Worm (Caenorhabditis elegans) whole organism, late embryonic: ENCODE measurements around the gene Y37H2A.18.

Source experiments
- C38D4.7 ChIP-seq: fragments of 200-800 bp; sonication (Bioruptor generic); optimal IDR thresholded peaks from 2 replicates; lab custom pipeline; 2018; ENCODE audit warnings: mild to moderate bottlenecking, missing genetic modification characterization, moderate library complexity, missing compliant biosample characterization
- F13H6.1 ChIP-seq: sonication (generic microtip); optimal IDR thresholded peaks from 2 replicates; lab custom pipeline; 2016; ENCODE audit warnings: missing genetic modification characterization, missing compliant biosample characterization
- T23F11.4 ChIP-seq: fragments of 200-800 bp; sonication (Bioruptor generic); optimal IDR thresholded peaks from 2 replicates; lab custom pipeline; 2018; ENCODE audit warnings: mild to moderate bottlenecking, missing genetic modification characterization, missing compliant biosample characterization
- ceh-14 ChIP-seq: sonication (generic microtip); optimal IDR thresholded peaks from 2 replicates; lab custom pipeline; 2016; ENCODE audit warnings: missing genotype, missing genetic modification characterization, missing compliant biosample characterization
- ceh-19 ChIP-seq: fragments of 200-800 bp; sonication (Bioruptor generic); optimal IDR thresholded peaks from 2 replicates; lab custom pipeline; 2018; ENCODE audit warnings: mild to moderate bottlenecking, missing genetic modification characterization, missing compliant biosample characterization
- ceh-30 ChIP-seq: fragments of 150-350 bp; optimal IDR thresholded peaks from 2 replicates; lab custom pipeline; 2014; ENCODE audit warnings: missing biosample characterization, missing genetic modification characterization
- ceh-45 ChIP-seq: fragments of 200-800 bp; sonication (Bioruptor generic); IDR thresholded peaks from 2 replicates; pipeline ENCODE4 v1.3.6; 2022; ENCODE audit warnings: missing genetic modification reagents, missing genetic modification characterization, missing compliant biosample characterization
- ceh-48 ChIP-seq: sonication (generic microtip); optimal IDR thresholded peaks from 2 replicates; lab custom pipeline; 2016; ENCODE audit warnings: missing genetic modification characterization, inconsistent platforms, missing compliant biosample characterization
- ceh-6 ChIP-seq: fragments of 200-800 bp; sonication (Bioruptor generic); optimal IDR thresholded peaks from 2 replicates; lab custom pipeline; 2018; ENCODE audit warnings: mild to moderate bottlenecking, missing genetic modification characterization, missing compliant biosample characterization
- ceh-9 ChIP-seq: sonication (generic microtip); optimal IDR thresholded peaks from 2 replicates; lab custom pipeline; 2016; ENCODE audit warnings: mild to moderate bottlenecking, missing genetic modification characterization, inconsistent platforms, missing compliant biosample characterization
- che-1 ChIP-seq: sonication (generic microtip); optimal IDR thresholded peaks from 2 replicates; lab custom pipeline; 2016; ENCODE audit warnings: mild to moderate bottlenecking, missing genetic modification characterization, missing compliant biosample characterization
- fkh-10 ChIP-seq: fragments of 150-350 bp; optimal IDR thresholded peaks from 2 replicates; lab custom pipeline; 2014; ENCODE audit warnings: missing biosample characterization, missing genetic modification reagents, missing genetic modification characterization
- fkh-6 ChIP-seq: sonication (generic microtip); optimal IDR thresholded peaks from 2 replicates; lab custom pipeline; 2016; ENCODE audit warnings: missing genetic modification characterization, missing compliant biosample characterization
- gmeb-2 ChIP-seq: sonication (generic microtip); optimal IDR thresholded peaks from 2 replicates; lab custom pipeline; 2016; ENCODE audit warnings: missing genetic modification characterization, inconsistent platforms, missing compliant biosample characterization
- hlh-15 ChIP-seq: sonication (generic microtip); optimal IDR thresholded peaks from 2 replicates; lab custom pipeline; 2016; ENCODE audit warnings: missing genetic modification characterization, missing compliant biosample characterization
- hlh-30 ChIP-seq: sonication (generic microtip); optimal IDR thresholded peaks from 2 replicates; lab custom pipeline; 2017; ENCODE audit warnings: antibody characterized with exemption, missing genetic modification characterization, missing compliant biosample characterization; ENCODE audit not compliant: insufficient read depth
- hlh-8 ChIP-seq: sonication (generic microtip); optimal IDR thresholded peaks from 2 replicates; lab custom pipeline; 2016; ENCODE audit warnings: missing genotype, missing genetic modification characterization, missing compliant biosample characterization
- lin-11 ChIP-seq: fragments of 200-800 bp; sonication (Bioruptor generic); optimal IDR thresholded peaks from 2 replicates; lab custom pipeline; 2018; ENCODE audit warnings: mild to moderate bottlenecking, missing genetic modification characterization, missing compliant biosample characterization
- madf-2 ChIP-seq: sonication (generic microtip); optimal IDR thresholded peaks from 2 replicates; lab custom pipeline; 2017; ENCODE audit warnings: missing genetic modification characterization, missing compliant biosample characterization
- mec-3 ChIP-seq: sonication (generic microtip); optimal IDR thresholded peaks from 2 replicates; lab custom pipeline; 2016; ENCODE audit warnings: borderline replicate concordance, missing genetic modification characterization, missing compliant biosample characterization
- nfya-1 ChIP-seq: sonication (generic microtip); optimal IDR thresholded peaks from 2 replicates; lab custom pipeline; 2017; ENCODE audit warnings: missing genetic modification characterization, mild to moderate bottlenecking, missing compliant biosample characterization, antibody characterized with exemption, moderate library complexity
- npax-4 ChIP-seq: sonication (generic microtip); optimal IDR thresholded peaks from 2 replicates; lab custom pipeline; 2016; ENCODE audit warnings: missing genetic modification characterization, missing compliant biosample characterization
- pag-3 ChIP-seq: sonication (generic microtip); optimal IDR thresholded peaks from 2 replicates; lab custom pipeline; 2016; ENCODE audit warnings: missing compliant biosample characterization, missing genetic modification characterization, borderline replicate concordance
- pat-9 ChIP-seq: fragments of 200-800 bp; sonication (Bioruptor generic); optimal IDR thresholded peaks from 2 replicates; lab custom pipeline; 2018; ENCODE audit warnings: mild to moderate bottlenecking, missing genetic modification characterization, moderate library complexity, missing compliant biosample characterization
- pax-1 ChIP-seq: fragments of 150-350 bp; optimal IDR thresholded peaks from 2 replicates; lab custom pipeline; 2014; ENCODE audit warnings: missing biosample characterization, missing genetic modification characterization
- pha-2 ChIP-seq: sonication (generic microtip); optimal IDR thresholded peaks from 2 replicates; lab custom pipeline; 2017; ENCODE audit warnings: mild to moderate bottlenecking, missing genetic modification characterization, missing compliant biosample characterization
- sox-2 ChIP-seq: fragments of 200-800 bp; sonication (Bioruptor generic); IDR thresholded peaks from 2 replicates; pipeline ENCODE4 v1.3.6; 2022; ENCODE audit warnings: missing genetic modification reagents, missing genetic modification characterization, missing compliant biosample characterization
- syd-9 ChIP-seq: sonication (generic microtip); optimal IDR thresholded peaks from 2 replicates; lab custom pipeline; 2016; ENCODE audit warnings: mild to moderate bottlenecking, missing genetic modification characterization, moderate library complexity, missing compliant biosample characterization
- tbx-2 ChIP-seq: sonication (generic microtip); optimal IDR thresholded peaks from 2 replicates; lab custom pipeline; 2016; ENCODE audit warnings: missing genetic modification characterization, missing compliant biosample characterization
- tbx-7 ChIP-seq: sonication (generic microtip); optimal IDR thresholded peaks from 2 replicates; lab custom pipeline; 2016; ENCODE audit warnings: missing genotype, missing genetic modification characterization, missing compliant biosample characterization
- ttx-3 ChIP-seq: sonication (generic microtip); optimal IDR thresholded peaks from 2 replicates; lab custom pipeline; 2016; ENCODE audit warnings: missing genetic modification reagents, missing genetic modification characterization, missing compliant biosample characterization
- unc-86 ChIP-seq: sonication (generic microtip); optimal IDR thresholded peaks from 2 replicates; lab custom pipeline; 2016; ENCODE audit warnings: missing genetic modification characterization, missing compliant biosample characterization
- zip-5 ChIP-seq: sonication (generic microtip); optimal IDR thresholded peaks from 2 replicates; lab custom pipeline; 2016; ENCODE audit warnings: missing genetic modification characterization, missing compliant biosample characterization
- ztf-16 ChIP-seq: sonication (generic microtip); optimal IDR thresholded peaks from 2 replicates; lab custom pipeline; 2017; ENCODE audit warnings: missing genetic modification characterization, missing compliant biosample characterization

The Y37H2A.18 gene

ce11 chrV:18171568-18171967 is 38.5 kb upstream of the Y37H2A.18 start, which contains the start of gene C14A6.8:
Gene C14A6.8 (minus strand): TSS chrV:18171668.
- no peak for TF ChIP-seq ceh-30 (tag; lab: Kevin White, UChicago)
- TF ChIP-seq unc-86, result no peak
- TF ChIP-seq npax-4 (tag; lab: Kevin White, UChicago), result no peak
- no peak for TF ChIP-seq ceh-6 (GFP tag; lab: Kevin White, UChicago)
- TF ChIP-seq sox-2 (GFP tag; lab: Robert Waterston, UW), result no peak
- TF ChIP-seq pha-2, result no peak
- no peak for TF ChIP-seq ceh-19 (GFP tag; lab: Kevin White, UChicago)
- TF ChIP-seq zip-5, result no peak
- TF ChIP-seq hlh-30 (tag; lab: Kevin White, UChicago), result no peak
- no peak for TF ChIP-seq C38D4.7 (GFP tag; lab: Kevin White, UChicago)
- TF ChIP-seq pag-3 (tag; lab: Kevin White, UChicago), result no peak
- TF ChIP-seq fkh-10, result no peak
- TF ChIP-seq tbx-7 (tag; lab: Kevin White, UChicago), result no peak
- TF ChIP-seq ceh-48, result no peak
- TF ChIP-seq ceh-45 (GFP tag; lab: Robert Waterston, UW), result no peak
- no peak for TF ChIP-seq pax-1
- no peak for TF ChIP-seq mec-3 (tag; lab: Kevin White, UChicago)

- no peak for TF ChIP-seq pat-9 (tag; lab: Kevin White, UChicago)
- no peak for TF ChIP-seq mec-3 (tag; lab: Kevin White, UChicago)
- no peak for TF ChIP-seq che-1 (tag; lab: Kevin White, UChicago)
- no peak for TF ChIP-seq ceh-9
- TF ChIP-seq hlh-15, result no peak
- no peak for TF ChIP-seq madf-2 (tag; lab: Kevin White, UChicago)
- no peak for TF ChIP-seq nfya-1 (tag; lab: Kevin White, UChicago)
- TF ChIP-seq sox-2 (GFP tag; lab: Robert Waterston, UW), result no peak
- TF ChIP-seq zip-5, result no peak
- TF ChIP-seq F13H6.1 (tag; lab: Kevin White, UChicago), result no peak
- no peak for TF ChIP-seq ceh-19 (GFP tag; lab: Kevin White, UChicago)
- TF ChIP-seq ceh-30 (tag; lab: Kevin White, UChicago), result no peak
- TF ChIP-seq ztf-16, result no peak
- TF ChIP-seq hlh-8 (tag; lab: Kevin White, UChicago), result no peak
- TF ChIP-seq lin-11 (tag; lab: Kevin White, UChicago), result no peak
- TF ChIP-seq T23F11.4 (GFP tag; lab: Kevin White, UChicago), result no peak
- no peak for TF ChIP-seq syd-9
- TF ChIP-seq, all 69 proteins: peak for 0
Observed at ce11 chrV:18168266-18168665, 35.2 kb upstream of the Y37H2A.18 start, which contains the start of gene C14A6.7. Gene C14A6.7 (minus strand): TSS chrV:18168366.

ce11 chrV:18167161-18167560 is 34.1 kb upstream of the Y37H2A.18 start, which contains the start of gene C14A6.6:
Gene C14A6.6 (minus strand): TSS chrV:18167261.
- TF ChIP-seq ceh-14 (tag; lab: Kevin White, UChicago) (no peak), tbx-2 (no peak)

- TF ChIP-seq lin-11 (tag; lab: Kevin White, UChicago) (no peak), ttx-3 (no peak), gmeb-2 (no peak)
Observed at ce11 chrV:18164758-18165157, 31.7 kb upstream of the Y37H2A.18 start, which contains the start of gene C14A6.5. Gene C14A6.5 (minus strand): TSS chrV:18164858.

ce11 chrV:18163434-18163833 is 30.4 kb upstream of the Y37H2A.18 start:
- no peak for TF ChIP-seq fkh-6 (tag; lab: Kevin White, UChicago)
- no peak for TF ChIP-seq npax-4 (tag; lab: Kevin White, UChicago)
- TF ChIP-seq syd-9, result no peak
